Worm (Caenorhabditis elegans) whole organism, L1 larva: Measurements from ENCODE around the gene F44E2.8.

ENCODE experiments used
- C34B4.2 ChIP-seq: sonication (generic microtip); optimal IDR thresholded peaks from 2 replicates; lab custom pipeline; 2017; ENCODE audit warnings: mild to moderate bottlenecking, missing genetic modification characterization, missing compliant biosample characterization
- alr-1 ChIP-seq: fragments of 200-800 bp; sonication (Bioruptor generic); optimal IDR thresholded peaks from 2 replicates; lab custom pipeline; 2018; ENCODE audit warnings: borderline replicate concordance, mild to moderate bottlenecking, missing genetic modification characterization, missing compliant biosample characterization
- ama-1 ChIP-seq: fragments of 150-350 bp; optimal IDR thresholded peaks from 2 replicates; lab custom pipeline; 2014
- ceh-82 ChIP-seq, 3 experiments: fragments of 150-350 bp in 1 of 3; sonication (generic microtip) in 2 of 3; optimal IDR thresholded peaks; 2 replicates each; lab custom pipeline; 2014 to 2017; ENCODE audit warnings: missing biosample characterization in 3 of 3, missing genetic modification characterization in 3 of 3
- ces-1 ChIP-seq: fragments of 150-350 bp; optimal IDR thresholded peaks from 2 replicates; lab custom pipeline; 2014; ENCODE audit warnings: missing biosample characterization, missing genetic modification reagents, missing genetic modification characterization
- dpl-1 ChIP-seq, 3 experiments: fragments of 150-350 bp in 2 of 3; sonication (generic microtip) in 1 of 3; optimal IDR thresholded peaks; 2 replicates each; lab custom pipeline; 2014 to 2017; ENCODE audit warnings: missing biosample characterization in 3 of 3, missing genetic modification characterization in 3 of 3, missing genetic modification reagents in 3 of 3
- egl-13 ChIP-seq: sonication (generic microtip); optimal IDR thresholded peaks from 2 replicates; lab custom pipeline; 2016; ENCODE audit warnings: missing genotype, missing genetic modification reagents, missing genetic modification characterization, missing compliant biosample characterization
- elt-2 ChIP-seq: sonication (generic microtip); optimal IDR thresholded peaks from 2 replicates; lab custom pipeline; 2016; ENCODE audit warnings: missing genetic modification characterization, mild to moderate bottlenecking, inconsistent platforms, missing compliant biosample characterization, missing genetic modification reagents
- fos-1 ChIP-seq: fragments of 150-350 bp; optimal IDR thresholded peaks from 2 replicates; lab custom pipeline; 2014; ENCODE audit warnings: missing biosample characterization, missing genetic modification characterization
- hlh-17 ChIP-seq: fragments of 200-800 bp; sonication (Bioruptor generic); optimal IDR thresholded peaks from 2 replicates; lab custom pipeline; 2018; ENCODE audit warnings: missing genetic modification characterization, mild to moderate bottlenecking, missing compliant biosample characterization, moderate library complexity, borderline replicate concordance
- hpl-2 ChIP-seq: fragments of 150-350 bp; optimal IDR thresholded peaks from 2 replicates; lab custom pipeline; 2014; ENCODE audit warnings: missing biosample characterization, missing genetic modification reagents, missing genetic modification characterization
- isw-1 ChIP-seq: fragments of 200-800 bp; sonication (Bioruptor generic); IDR thresholded peaks from 2 replicates; pipeline ENCODE4 v1.3.6; 2022; ENCODE audit warnings: missing genetic modification characterization, missing compliant biosample characterization
- lin-15B ChIP-seq: fragments of 150-350 bp; sonication (generic microtip); optimal IDR thresholded peaks from 3 replicates; lab custom pipeline; 2014; ENCODE audit warnings: missing biosample characterization, missing genetic modification characterization
- lin-35 ChIP-seq, 2 experiments: fragments of 150-350 bp; optimal IDR thresholded peaks; 2 replicates each; lab custom pipeline; 2014; ENCODE audit warnings: missing biosample characterization in 2 of 2, missing genetic modification characterization in 2 of 2, missing genetic modification reagents in 2 of 2
- lin-39 ChIP-seq: fragments of 150-350 bp; optimal IDR thresholded peaks from 2 replicates; lab custom pipeline; 2014; ENCODE audit warnings: missing biosample characterization, missing genetic modification reagents, missing genetic modification characterization
- lsy-2 ChIP-seq, 2 experiments: fragments of 150-350 bp; optimal IDR thresholded peaks; 2 replicates each; lab custom pipeline; 2014; ENCODE audit warnings: missing biosample characterization in 2 of 2, missing genetic modification characterization in 2 of 2
- mdl-1 ChIP-seq, 2 experiments: fragments of 150-350 bp; optimal IDR thresholded peaks; 2 replicates each; lab custom pipeline; 2014 to 2017; ENCODE audit warnings: missing biosample characterization in 2 of 2, missing genetic modification characterization in 2 of 2, inconsistent platforms in 1 of 2
- mep-1 ChIP-seq: fragments of 150-350 bp; optimal IDR thresholded peaks from 2 replicates; lab custom pipeline; 2014; ENCODE audit warnings: missing biosample characterization, missing genetic modification characterization
- nhr-11 ChIP-seq: fragments of 150-350 bp; optimal IDR thresholded peaks from 2 replicates; lab custom pipeline; 2014; ENCODE audit warnings: missing biosample characterization, missing genetic modification characterization
- nhr-20 ChIP-seq: sonication (generic microtip); optimal IDR thresholded peaks from 2 replicates; lab custom pipeline; 2016; ENCODE audit warnings: mild to moderate bottlenecking, missing genetic modification characterization, missing compliant biosample characterization
- nhr-237 ChIP-seq: fragments of 150-350 bp; optimal IDR thresholded peaks from 2 replicates; lab custom pipeline; 2014; ENCODE audit warnings: missing biosample characterization, missing genetic modification characterization
- nhr-71 ChIP-seq: sonication (generic microtip); optimal IDR thresholded peaks from 2 replicates; lab custom pipeline; 2016; ENCODE audit warnings: mild to moderate bottlenecking, missing genetic modification characterization, moderate library complexity, missing compliant biosample characterization
- nhr-76 ChIP-seq: sonication (generic microtip); optimal IDR thresholded peaks from 2 replicates; lab custom pipeline; 2017; ENCODE audit warnings: missing biosample characterization, missing genetic modification characterization
- nhr-85 ChIP-seq: sonication (generic microtip); peaks from one replicate; lab custom pipeline; 2016; ENCODE audit warnings: missing genetic modification characterization, inconsistent platforms, missing compliant biosample characterization
- nhr-90 ChIP-seq: sonication (generic microtip); optimal IDR thresholded peaks from 2 replicates; lab custom pipeline; 2016; ENCODE audit warnings: mild to moderate bottlenecking, missing genetic modification characterization, missing compliant biosample characterization; ENCODE audit not compliant: poor library complexity
- pax-3 ChIP-seq: fragments of 200-800 bp; sonication (Bioruptor generic); optimal IDR thresholded peaks from 2 replicates; lab custom pipeline; 2018; ENCODE audit warnings: mild to moderate bottlenecking, missing genetic modification characterization, moderate library complexity, missing compliant biosample characterization
- rnt-1 ChIP-seq: sonication (generic microtip); optimal IDR thresholded peaks from 2 replicates; lab custom pipeline; 2016; ENCODE audit warnings: mild to moderate bottlenecking, missing genetic modification characterization, moderate library complexity, missing compliant biosample characterization
- skn-1 ChIP-seq: fragments of 150-350 bp; optimal IDR thresholded peaks from 2 replicates; lab custom pipeline; 2014; ENCODE audit warnings: missing biosample characterization, missing genetic modification characterization
- snpc-4 ChIP-seq: fragments of 150-350 bp; optimal IDR thresholded peaks from 2 replicates; lab custom pipeline; 2014; ENCODE audit warnings: missing biosample characterization, missing genetic modification characterization
- snu-23 ChIP-seq: sonication (generic microtip); optimal IDR thresholded peaks from 2 replicates; lab custom pipeline; 2016; ENCODE audit warnings: missing genetic modification characterization, missing compliant biosample characterization
- sptf-1 ChIP-seq: fragments of 150-350 bp; optimal IDR thresholded peaks from 2 replicates; lab custom pipeline; 2014; ENCODE audit warnings: missing biosample characterization, missing genetic modification characterization
- sup-37 ChIP-seq: fragments of 200-800 bp; sonication (Bioruptor generic); optimal IDR thresholded peaks from 2 replicates; lab custom pipeline; 2018; ENCODE audit warnings: mild to moderate bottlenecking, missing genetic modification characterization, missing compliant biosample characterization
- swsn-7 ChIP-seq: sonication (generic microtip); optimal IDR thresholded peaks from 2 replicates; lab custom pipeline; 2016; ENCODE audit warnings: missing genetic modification characterization, missing compliant biosample characterization
- tbx-2 ChIP-seq: sonication (generic microtip); optimal IDR thresholded peaks from 2 replicates; lab custom pipeline; 2016; ENCODE audit warnings: missing genetic modification characterization, missing compliant biosample characterization
- tlp-1 ChIP-seq: fragments of 150-350 bp; optimal IDR thresholded peaks from 2 replicates; lab custom pipeline; 2014; ENCODE audit warnings: missing biosample characterization, missing genetic modification characterization
- unc-130 ChIP-seq: fragments of 150-350 bp; optimal IDR thresholded peaks from 2 replicates; lab custom pipeline; 2017; ENCODE audit warnings: missing biosample characterization, missing genetic modification characterization, inconsistent platforms
- unc-30 ChIP-seq: sonication (generic microtip); optimal IDR thresholded peaks from 2 replicates; lab custom pipeline; 2017; ENCODE audit warnings: missing biosample characterization, missing genetic modification characterization
- unc-98 ChIP-seq: fragments of 200-800 bp; sonication (Bioruptor generic); IDR thresholded peaks from 2 replicates; pipeline ENCODE4 v1.3.6; 2022; ENCODE audit warnings: missing genetic modification characterization, missing compliant biosample characterization
- vab-15 ChIP-seq: sonication (generic microtip); optimal IDR thresholded peaks from 2 replicates; lab custom pipeline; 2017; ENCODE audit warnings: missing genotype, mild to moderate bottlenecking, missing genetic modification characterization, missing compliant biosample characterization
- zip-4 ChIP-seq: fragments of 200-800 bp; sonication (Bioruptor generic); optimal IDR thresholded peaks from 2 replicates; lab custom pipeline; 2018; ENCODE audit warnings: mild to moderate bottlenecking, missing genetic modification characterization, moderate library complexity, missing compliant biosample characterization
- ztf-11 ChIP-seq, 2 experiments: sonication (generic microtip); optimal IDR thresholded peaks; 2 replicates each; lab custom pipeline; 2016 to 2017; ENCODE audit warnings: missing genetic modification characterization in 2 of 2, missing biosample characterization in 1 of 2, missing compliant biosample characterization in 1 of 2
- ztf-4 ChIP-seq: fragments of 150-350 bp; optimal IDR thresholded peaks from 2 replicates; lab custom pipeline; 2014; ENCODE audit warnings: missing biosample characterization, missing genetic modification characterization

The F44E2.8 gene

DNA sequence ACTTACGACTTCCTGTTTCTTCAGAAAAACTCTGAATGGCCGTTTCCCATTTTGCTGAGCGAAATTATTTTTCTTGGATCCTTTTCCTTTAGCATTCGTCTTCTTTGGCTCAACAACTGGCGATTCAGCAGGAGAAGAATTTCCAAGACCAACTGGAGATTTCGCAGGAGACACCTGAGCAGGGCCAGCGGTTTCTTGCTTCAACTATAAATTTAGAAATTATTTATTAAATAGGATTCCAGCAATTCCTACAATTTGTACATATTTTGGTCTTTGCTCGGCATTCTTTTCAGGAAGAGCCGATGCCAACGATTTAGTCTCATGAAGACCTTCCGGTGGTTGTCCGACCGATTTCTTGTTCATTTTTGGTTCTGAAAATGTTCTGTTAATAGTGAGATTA, at the start of gene F44E2.8:
Gene F44E2.8, minus strand, starts transcription at position 371 of the 400 bp plus-strand sequence.
- TF ChIP-seq ztf-11 (tag; optimal IDR thresholded peaks at IDR 0.05; lab: Kevin White, UChicago) (no peak), isw-1 (no peak), ztf-4 (tag; lab: Kevin White, UChicago) (no peak), alr-1 (tag; lab: Kevin White, UChicago) (no peak)

DNA sequence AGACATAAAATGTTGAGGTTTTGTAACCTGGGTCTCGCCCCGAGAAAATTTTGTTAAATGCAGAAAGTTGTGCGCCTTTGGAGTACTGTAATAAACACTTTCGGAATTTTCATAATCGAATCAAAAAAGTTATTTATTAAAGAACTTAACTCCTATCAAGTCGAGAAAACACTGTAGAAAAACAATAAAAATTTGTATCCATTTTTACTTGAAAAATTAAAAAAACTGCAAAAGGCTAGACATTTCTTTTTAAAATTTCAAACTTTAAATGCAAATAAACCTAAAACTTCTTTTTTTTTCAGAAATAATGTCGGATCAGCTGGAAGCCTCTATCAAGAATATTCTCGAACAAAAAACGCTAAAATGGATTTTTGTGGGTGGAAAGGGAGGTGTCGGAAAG, 45.1 kb upstream of the F44E2.8 start, which contains the start of gene asna-1:
Gene asna-1, plus strand, starts transcription at position 301 of the 400 bp plus-strand sequence.
- TF ChIP-seq ceh-82 (tag; optimal IDR thresholded peaks at IDR 0.05; lab: Kevin White, UChicago), result no peak
- TF ChIP-seq nhr-85, result no peak
- no peak for TF ChIP-seq hlh-17
- no peak for TF ChIP-seq skn-1 (tag; lab: Kevin White, UChicago)
- no peak for TF ChIP-seq unc-130 (tag; lab: Kevin White, UChicago)
- no peak for TF ChIP-seq nhr-11 (tag; lab: Kevin White, UChicago)
- TF ChIP-seq ces-1 (GFP tag; lab: Kevin White, UChicago), result no peak
- no peak for TF ChIP-seq nhr-71
- TF ChIP-seq lsy-2 (tag; optimal IDR thresholded peaks at IDR 0.05; lab: Kevin White, UChicago), result no peak

ce11 chrIII:8893464-8893863, 43.8 kb upstream of the F44E2.8 start, which contains the start of gene ZK637.4:
TSS of gene ZK637.4 (plus strand) at chrIII:8893764.
- TF ChIP-seq vab-15 (tag; lab: Kevin White, UChicago) (no peak), rnt-1 (tag; lab: Kevin White, UChicago) (no peak), zip-4 (no peak), tbx-2 (tag; lab: Kevin White, UChicago) (no peak), sptf-1 (tag; lab: Kevin White, UChicago) (no peak), lin-15B (tag; lab: Kevin White, UChicago) (no peak), egl-13 (tag; lab: Kevin White, UChicago) (no peak)

- TF ChIP-seq ces-1 (GFP tag; lab: Kevin White, UChicago) (no peak), nhr-85 (peak; percentile 18)
Observed at ce11 chrIII:8889931-8890330, 40.3 kb upstream of the F44E2.8 start, which contains the start of gene lnkn-1. TSS of gene lnkn-1 (plus strand) at chrIII:8890231.

ce11 chrIII:8888956-8889355, 39.3 kb upstream of the F44E2.8 start, which contains the start of gene ZK637.14:
TSS of gene ZK637.14 (minus strand) at chrIII:8889156.
- TF ChIP-seq nhr-76 (tag; lab: Kevin White, UChicago), result no peak
- TF ChIP-seq elt-2 (tag; lab: Kevin White, UChicago), result no peak
- no peak for TF ChIP-seq ama-1 (lab: Kevin White, UChicago)
- TF ChIP-seq swsn-7 (tag; lab: Kevin White, UChicago), result peak; percentile 55
- TF ChIP-seq isw-1, result peak; percentile 26
- peak; percentile 30 for TF ChIP-seq egl-13 (tag; lab: Kevin White, UChicago)
- TF ChIP-seq mep-1 (tag; lab: Kevin White, UChicago), result peak; percentile 87
- TF ChIP-seq lin-35 (GFP tag; optimal IDR thresholded peaks at IDR 0.05; lab: Kevin White, UChicago), result peak; percentile 61 to 74
- TF ChIP-seq lin-39 (tag; lab: Kevin White, UChicago), result no peak
- TF ChIP-seq ceh-82 (tag; optimal IDR thresholded peaks at IDR 0.05; lab: Kevin White, UChicago), result peak in 1 of 3 experiments; percentile 52
- no peak for TF ChIP-seq unc-98 (GFP tag; lab: Robert Waterston, UW)
- TF ChIP-seq tlp-1, result no peak
- no peak for TF ChIP-seq sup-37
- no peak for TF ChIP-seq unc-30 (tag; lab: Kevin White, UChicago)
- TF ChIP-seq nhr-237, result no peak
- TF ChIP-seq snu-23 (GFP tag; lab: Kevin White, UChicago), result peak; percentile 76
- TF ChIP-seq nhr-90, result peak; percentile 1
- peak; percentile 69 to 73 for TF ChIP-seq lsy-2 (tag; optimal IDR thresholded peaks at IDR 0.05; lab: Kevin White, UChicago)
- TF ChIP-seq sptf-1 (tag; lab: Kevin White, UChicago), result no peak
- TF ChIP-seq rnt-1 (tag; lab: Kevin White, UChicago), result no peak
- peak; percentile 60 to 69 (median 60) for TF ChIP-seq dpl-1 (GFP tag; optimal IDR thresholded peaks at IDR 0.05; lab: Kevin White, UChicago)
- TF ChIP-seq unc-130 (tag; lab: Kevin White, UChicago), result no peak
- TF ChIP-seq alr-1 (tag; lab: Kevin White, UChicago), result no peak
- TF ChIP-seq mdl-1 (tag; optimal IDR thresholded peaks at IDR 0.05; lab: Kevin White, UChicago), result no peak
- no peak for TF ChIP-seq ces-1 (GFP tag; lab: Kevin White, UChicago)
- TF ChIP-seq pax-3, result peak; percentile 4
- TF ChIP-seq snpc-4 (tag; lab: Kevin White, UChicago), result no peak
- TF ChIP-seq lin-15B (tag; lab: Kevin White, UChicago), result no peak
- peak; percentile 25 for TF ChIP-seq fos-1
- TF ChIP-seq skn-1 (tag; lab: Kevin White, UChicago), result peak; percentile 89
- TF ChIP-seq nhr-11 (tag; lab: Kevin White, UChicago), result no peak
- TF ChIP-seq hpl-2 (GFP tag; lab: Kevin White, UChicago), result no peak
- TF ChIP-seq C34B4.2 (tag; lab: Kevin White, UChicago), result no peak
- TF ChIP-seq nhr-20 (tag; lab: Kevin White, UChicago), result peak; percentile 55
